Worm (Caenorhabditis elegans) whole organism, early embryonic: ENCODE data around the gene R05A10.8.

Source experiments
- B0310.2 ChIP-seq: sonication (generic microtip); optimal IDR thresholded peaks from 2 replicates; lab custom pipeline; 2016; ENCODE audit warnings: mild to moderate bottlenecking, missing genetic modification characterization, missing compliant biosample characterization
- F13C5.2 ChIP-seq: sonication (generic microtip); optimal IDR thresholded peaks from 2 replicates; lab custom pipeline; 2017; ENCODE audit warnings: mild to moderate bottlenecking, missing genetic modification characterization, inconsistent platforms, missing compliant biosample characterization
- aly-1 ChIP-seq: sonication (generic microtip); optimal IDR thresholded peaks from 2 replicates; lab custom pipeline; 2016; ENCODE audit warnings: missing genetic modification characterization, missing compliant biosample characterization
- ama-1 ChIP-seq: fragments of 150-350 bp; optimal IDR thresholded peaks from 2 replicates; lab custom pipeline; 2014
- ceh-13 ChIP-seq: fragments of 200-800 bp; sonication (Bioruptor generic); optimal IDR thresholded peaks from 2 replicates; lab custom pipeline; 2018; ENCODE audit warnings: mild to moderate bottlenecking, missing genetic modification characterization, missing compliant biosample characterization
- ceh-36 ChIP-seq: sonication (generic microtip); optimal IDR thresholded peaks from 2 replicates; lab custom pipeline; 2016; ENCODE audit warnings: missing genetic modification characterization, inconsistent platforms, missing compliant biosample characterization
- ets-7 ChIP-seq: sonication (generic microtip); optimal IDR thresholded peaks from 2 replicates; lab custom pipeline; 2016; ENCODE audit warnings: missing genotype, missing genetic modification characterization, missing compliant biosample characterization
- flt-1 ChIP-seq: fragments of 200-800 bp; sonication (Bioruptor generic); IDR thresholded peaks from 2 replicates; pipeline ENCODE4 v1.3.6; 2022; ENCODE audit warnings: missing genetic modification characterization, missing compliant biosample characterization
- hmbx-1 ChIP-seq: sonication (generic microtip); optimal IDR thresholded peaks from 2 replicates; lab custom pipeline; 2016; ENCODE audit warnings: mild to moderate bottlenecking, missing genetic modification characterization, missing compliant biosample characterization
- hmg-4 ChIP-seq: fragments of 200-800 bp; sonication (Bioruptor generic); optimal IDR thresholded peaks from 2 replicates; lab custom pipeline; 2018; ENCODE audit warnings: mild to moderate bottlenecking, missing genetic modification characterization, missing compliant biosample characterization
- hnd-1 ChIP-seq: sonication (generic microtip); optimal IDR thresholded peaks from 2 replicates; lab custom pipeline; 2016; ENCODE audit warnings: missing genetic modification characterization, missing compliant biosample characterization
- pes-1 ChIP-seq: fragments of 200-800 bp; sonication (Bioruptor generic); IDR thresholded peaks from 2 replicates; pipeline ENCODE4 v1.3.6; 2022; ENCODE audit warnings: missing genetic modification reagents, missing genetic modification characterization, missing compliant biosample characterization
- scrt-1 ChIP-seq: fragments of 200-800 bp; sonication (Bioruptor generic); IDR thresholded peaks from 2 replicates; pipeline ENCODE4 v1.3.6; 2022; ENCODE audit warnings: missing genetic modification characterization, missing compliant biosample characterization
- sea-1 ChIP-seq: fragments of 200-800 bp; sonication (Bioruptor generic); conservative IDR thresholded peaks from 2 replicates; pipeline ENCODE4 v1.3.6; 2022; ENCODE audit warnings: missing genetic modification characterization, missing compliant biosample characterization
- tbx-11 ChIP-seq: fragments of 200-800 bp; sonication (Bioruptor generic); IDR thresholded peaks from 2 replicates; pipeline ENCODE4 v1.3.6; 2022; ENCODE audit warnings: missing genetic modification characterization, missing compliant biosample characterization
- tbx-37 ChIP-seq: fragments of 200-800 bp; sonication (Bioruptor generic); conservative IDR thresholded peaks from 2 replicates; pipeline ENCODE4 v1.3.6; 2022; ENCODE audit warnings: missing genetic modification reagents, missing genetic modification characterization, missing compliant biosample characterization
- tra-4 ChIP-seq: sonication (generic microtip); optimal IDR thresholded peaks from 2 replicates; lab custom pipeline; 2017; ENCODE audit warnings: missing genetic modification characterization, missing compliant biosample characterization

R05A10.8 gene

DNA sequence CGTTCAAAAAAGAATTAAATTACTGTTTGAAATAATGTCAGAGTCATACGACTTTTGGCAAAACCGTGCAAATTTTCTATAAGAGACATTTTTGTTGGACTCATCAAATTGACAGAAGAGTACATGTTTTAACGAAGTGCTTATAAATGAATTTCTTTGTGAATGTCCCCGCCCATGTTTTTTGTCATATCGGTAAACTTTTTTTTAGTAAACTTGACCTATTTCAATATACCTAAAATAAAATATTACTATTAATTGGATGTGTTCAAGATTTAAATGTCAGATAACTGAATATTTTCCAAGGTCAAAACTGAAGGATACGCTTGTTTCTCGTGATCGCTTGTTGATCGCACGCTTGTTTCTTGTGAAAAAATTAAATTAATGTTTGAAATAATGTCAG lies at the start of gene R05A10.8:
Gene R05A10.8 (minus strand): TSS at position 101 of the 400 bp plus-strand sequence.
- TF ChIP-seq ceh-36 (tag; lab: Kevin White, UChicago) (no peak), tbx-11 (GFP tag; lab: Robert Waterston, UW) (no peak), hnd-1 (no peak), aly-1 (no peak), F13C5.2 (tag; lab: Kevin White, UChicago) (no peak), sea-1 (GFP tag; lab: Robert Waterston, UW) (no peak), scrt-1 (GFP tag; lab: Robert Waterston, UW) (no peak), hmg-4 (GFP tag; lab: Kevin White, UChicago) (no peak), B0310.2 (tag; lab: Kevin White, UChicago) (no peak), tra-4 (tag; lab: Kevin White, UChicago) (no peak), flt-1 (GFP tag; lab: Robert Waterston, UW) (no peak), tbx-37 (GFP tag; lab: Robert Waterston, UW) (no peak), ama-1 (lab: Kevin White, UChicago) (no peak), ets-7 (no peak)

- no peak for TF ChIP-seq ama-1 (lab: Kevin White, UChicago)
These were observed 45.2 kb upstream of the R05A10.8 start, which contains the start of gene F02H6.3 for ce11 chrIV:14203162-14203561. Gene F02H6.3, plus strand, starts transcription at chrIV:14203427.

- no peak for TF ChIP-seq sea-1 (GFP tag; lab: Robert Waterston, UW)
- TF ChIP-seq aly-1, result no peak
- TF ChIP-seq ama-1 (lab: Kevin White, UChicago), result no peak
- TF ChIP-seq scrt-1 (GFP tag; lab: Robert Waterston, UW), result no peak
- no peak for TF ChIP-seq hmbx-1 (tag; lab: Kevin White, UChicago)
- no peak for TF ChIP-seq B0310.2 (tag; lab: Kevin White, UChicago)
- no peak for TF ChIP-seq ceh-36 (tag; lab: Kevin White, UChicago)
- TF ChIP-seq hnd-1, result no peak
- no peak for TF ChIP-seq hmg-4 (GFP tag; lab: Kevin White, UChicago)
- TF ChIP-seq tbx-11 (GFP tag; lab: Robert Waterston, UW), result no peak
- no peak for TF ChIP-seq tbx-37 (GFP tag; lab: Robert Waterston, UW)
- no peak for TF ChIP-seq pes-1 (GFP tag; lab: Robert Waterston, UW)
- TF ChIP-seq flt-1 (GFP tag; lab: Robert Waterston, UW), result no peak
- no peak for TF ChIP-seq tra-4 (tag; lab: Kevin White, UChicago)
- no peak for TF ChIP-seq ceh-13 (GFP tag; lab: Kevin White, UChicago)
- TF ChIP-seq ets-7, result no peak
- TF ChIP-seq F13C5.2 (tag; lab: Kevin White, UChicago), result no peak
These were observed 38.2 kb upstream of the R05A10.8 start, which contains the start of gene F02H6.2 for ce11 chrIV:14196176-14196575. Gene F02H6.2, plus strand, starts transcription at chrIV:14196476.

DNA sequence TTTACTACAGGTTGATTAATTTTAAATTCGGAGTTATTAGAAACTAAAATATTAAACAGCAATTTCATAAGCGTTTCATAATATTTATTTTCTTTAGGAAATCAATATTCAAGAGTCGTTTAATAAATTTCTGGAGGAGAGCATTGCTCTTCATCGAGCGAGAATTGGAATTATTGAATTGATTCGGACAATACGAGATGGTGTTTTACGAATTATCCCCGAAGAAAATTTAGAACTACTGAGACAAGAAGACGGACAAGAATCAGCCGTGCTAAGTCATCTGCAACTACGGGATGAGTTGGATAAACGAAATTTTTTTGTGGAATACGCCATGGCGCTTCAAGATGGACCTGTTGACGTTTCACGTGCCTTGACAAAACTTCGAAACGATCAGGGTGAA lies 36.3 kb upstream of the R05A10.8 start:
- TF ChIP-seq hmbx-1 (tag; lab: Kevin White, UChicago), result no peak

DNA sequence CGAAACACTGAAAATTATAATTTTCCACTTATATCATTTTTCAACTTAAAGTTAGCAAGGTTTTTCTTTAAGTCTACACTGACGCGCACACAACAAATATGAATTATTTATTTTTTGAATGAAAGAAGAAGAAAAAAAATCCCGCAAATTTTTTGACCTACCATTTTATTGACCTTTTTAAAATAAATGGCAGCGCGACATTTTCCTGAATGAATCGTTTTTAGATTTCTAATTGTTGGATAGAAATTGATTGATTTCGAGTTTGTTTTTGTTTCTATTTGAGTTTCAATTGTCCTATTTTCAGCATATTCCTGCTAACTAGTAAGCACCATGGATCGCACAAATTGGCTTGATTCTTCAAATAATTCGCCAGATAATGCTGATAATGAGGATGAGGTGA lies 35.2 kb upstream of the R05A10.8 start, which contains the start of gene K01G12.3:
Gene K01G12.3 (plus strand): TSS at position 301 of the 400 bp plus-strand sequence.
- TF ChIP-seq B0310.2 (tag; lab: Kevin White, UChicago), result no peak
- TF ChIP-seq aly-1, result no peak

- TF ChIP-seq ama-1 (lab: Kevin White, UChicago) (no peak), pes-1 (GFP tag; lab: Robert Waterston, UW) (no peak), ets-7 (no peak), hnd-1 (no peak), F13C5.2 (tag; lab: Kevin White, UChicago) (no peak), ceh-13 (GFP tag; lab: Kevin White, UChicago) (no peak)
These were observed 33.9 kb upstream of the R05A10.8 start, which contains the start of gene K01G12.22 for ce11 chrIV:14191919-14192318. Gene K01G12.22, plus strand, starts transcription at chrIV:14192219.

ce11 chrIV:14186264-14186663 lies 28.3 kb upstream of the R05A10.8 start:
- TF ChIP-seq ceh-13 (GFP tag; lab: Kevin White, UChicago) (no peak), pes-1 (GFP tag; lab: Robert Waterston, UW) (no peak), ama-1 (lab: Kevin White, UChicago) (no peak), tbx-37 (GFP tag; lab: Robert Waterston, UW) (no peak), hmg-4 (GFP tag; lab: Kevin White, UChicago) (no peak), ceh-36 (tag; lab: Kevin White, UChicago) (no peak), tra-4 (tag; lab: Kevin White, UChicago) (no peak), tbx-11 (GFP tag; lab: Robert Waterston, UW) (no peak), flt-1 (GFP tag; lab: Robert Waterston, UW) (no peak), sea-1 (GFP tag; lab: Robert Waterston, UW) (no peak), aly-1 (no peak), B0310.2 (tag; lab: Kevin White, UChicago) (no peak), hnd-1 (no peak), F13C5.2 (tag; lab: Kevin White, UChicago) (no peak), ets-7 (no peak), hmbx-1 (tag; lab: Kevin White, UChicago) (no peak), scrt-1 (GFP tag; lab: Robert Waterston, UW) (no peak)

ce11 chrIV:14182077-14182476 lies 24.1 kb upstream of the R05A10.8 start, which contains the start of gene R05A10.1:
Gene R05A10.1, plus strand, starts transcription at chrIV:14182377.
- no peak for TF ChIP-seq hnd-1
- no peak for TF ChIP-seq B0310.2 (tag; lab: Kevin White, UChicago)
- no peak for TF ChIP-seq ceh-13 (GFP tag; lab: Kevin White, UChicago)
- TF ChIP-seq sea-1 (GFP tag; lab: Robert Waterston, UW), result no peak
- TF ChIP-seq hmg-4 (GFP tag; lab: Kevin White, UChicago), result no peak
- TF ChIP-seq pes-1 (GFP tag; lab: Robert Waterston, UW), result no peak
- TF ChIP-seq ets-7, result no peak
- no peak for TF ChIP-seq ama-1 (lab: Kevin White, UChicago)
- no peak for TF ChIP-seq flt-1 (GFP tag; lab: Robert Waterston, UW)
- no peak for TF ChIP-seq scrt-1 (GFP tag; lab: Robert Waterston, UW)
- TF ChIP-seq F13C5.2 (tag; lab: Kevin White, UChicago), result no peak
- no peak for TF ChIP-seq tbx-37 (GFP tag; lab: Robert Waterston, UW)
- no peak for TF ChIP-seq ceh-36 (tag; lab: Kevin White, UChicago)
- no peak for TF ChIP-seq hmbx-1 (tag; lab: Kevin White, UChicago)
